Worm (Caenorhabditis elegans) whole organism, L4/young adult: Measurements from ENCODE around the gene sre-14.

Source experiments
- dao-5 ChIP-seq: sonication (generic microtip); optimal IDR thresholded peaks from 2 replicates; lab custom pipeline; 2016; ENCODE audit warnings: missing genotype, missing genetic modification characterization, moderate library complexity, missing compliant biosample characterization
- him-1 ChIP-seq: sonication (generic microtip); optimal IDR thresholded peaks from 2 replicates; lab custom pipeline; 2016; ENCODE audit warnings: missing genotype, missing genetic modification reagents, missing genetic modification characterization, missing compliant biosample characterization

ce11 chrIV:12227012-12227411 is 34.2 kb downstream of the sre-14 start, which contains the start of gene mlt-3:
- TF ChIP-seq him-1 (tag; lab: Kevin White, UChicago) (no peak), dao-5 (tag; lab: Kevin White, UChicago) (no peak)
